Worm (Caenorhabditis elegans) whole organism, L4 larva: ENCODE data around the gene npr-18.

ENCODE experiments used
- aly-2 ChIP-seq: sonication (generic microtip); optimal IDR thresholded peaks from 2 replicates; lab custom pipeline; 2018; ENCODE audit warnings: missing biosample characterization, missing genetic modification characterization
- dve-1 ChIP-seq: sonication (generic microtip); optimal IDR thresholded peaks from 2 replicates; lab custom pipeline; 2017; ENCODE audit warnings: antibody characterized with exemption, mild to moderate bottlenecking, missing genetic modification characterization, missing compliant biosample characterization; ENCODE audit not compliant: insufficient read depth
- lin-39 ChIP-seq: fragments of 150-350 bp; optimal IDR thresholded peaks from 2 replicates; lab custom pipeline; 2014; ENCODE audit warnings: missing biosample characterization, missing genetic modification reagents, missing genetic modification characterization
- mdl-1 ChIP-seq, 2 experiments: fragments of 150-350 bp in 1 of 2; sonication (generic microtip) in 1 of 2; optimal IDR thresholded peaks; 2 replicates each; lab custom pipeline; 2014 to 2017; ENCODE audit warnings: missing biosample characterization in 2 of 2, missing genetic modification characterization in 2 of 2
- mes-2 ChIP-seq: sonication (generic microtip); optimal IDR thresholded peaks from 2 replicates; lab custom pipeline; 2016; ENCODE audit warnings: missing genotype, mild to moderate bottlenecking, missing genetic modification characterization, missing compliant biosample characterization; ENCODE audit not compliant: poor library complexity, severe bottlenecking
- nhr-42 ChIP-seq: fragments of 200-800 bp; sonication (Bioruptor generic); IDR thresholded peaks from 2 replicates; pipeline ENCODE4 v1.3.6; 2022; ENCODE audit warnings: missing genetic modification characterization, missing compliant biosample characterization
- spr-1 ChIP-seq: sonication (generic microtip); optimal IDR thresholded peaks from 2 replicates; lab custom pipeline; 2016; ENCODE audit warnings: mild to moderate bottlenecking, missing genetic modification characterization, missing compliant biosample characterization

ce11 chrX:9705257-9706035 is 14.9 kb downstream of the npr-18 start:
- TF ChIP-seq dve-1 (tag; lab: Kevin White, UChicago) (peak; percentile 2), lin-39 (tag; lab: Kevin White, UChicago) (no peak), mes-2 (no peak), aly-2 (tag; lab: Kevin White, UChicago) (no peak), spr-1 (tag; lab: Kevin White, UChicago) (no peak), mdl-1 (tag; optimal IDR thresholded peaks at IDR 0.05; lab: Kevin White, UChicago) (no peak), nhr-42 (GFP tag; lab: Robert Waterston, UW) (no peak)
